Fruit fly (Drosophila melanogaster): Measurements from ENCODE around the gene CG2150.

CG2150 gene

dm6 chr3R:31800663-31801062 lies 36.1 kb upstream of the CG2150 start, which contains the start of gene Ir100a:
TSS of gene Ir100a (plus strand) at chr3R:31800963.
- TF ChIP-seq toe (GFP tag; optimal IDR thresholded peaks at IDR 0.05), result no peak
- no peak for TF ChIP-seq CG7045 (GFP tag; optimal IDR thresholded peaks at IDR 0.05)
- TF ChIP-seq Clk (GFP tag; optimal IDR thresholded peaks at IDR 0.05), result no peak
- TF ChIP-seq Hr96 (GFP tag; optimal IDR thresholded peaks at IDR 0.05), result no peak
- TF ChIP-seq ovo (GFP tag; optimal IDR thresholded peaks at IDR 0.05), result no peak
- TF ChIP-seq CG1620 (GFP tag; optimal IDR thresholded peaks at IDR 0.05), result no peak
- TF ChIP-seq Mnt (GFP tag; optimal IDR thresholded peaks at IDR 0.05), result no peak

DNA sequence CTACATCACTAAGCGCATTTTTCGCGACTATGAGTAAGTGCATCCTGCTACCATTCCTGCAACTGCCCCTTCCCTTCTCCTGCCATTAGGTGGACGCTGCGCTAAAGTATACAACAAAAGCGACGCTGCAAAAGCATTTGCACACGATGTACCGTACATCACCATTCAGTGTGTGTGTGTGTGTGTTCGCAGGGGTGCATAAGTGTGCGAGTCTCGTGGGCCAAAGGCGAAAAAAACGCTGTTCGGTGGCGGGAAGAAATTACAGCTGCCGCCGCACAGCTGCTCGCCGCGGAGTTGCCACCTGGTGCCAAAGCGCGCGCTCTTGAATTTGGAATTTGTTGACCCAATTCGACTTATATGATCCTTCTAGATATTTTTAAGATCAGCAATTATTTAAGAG lies 29.9 kb upstream of the CG2150 start:
- no peak for TF ChIP-seq toe (GFP tag; optimal IDR thresholded peaks at IDR 0.05)
- TF ChIP-seq CG12768 (GFP tag; optimal IDR thresholded peaks at IDR 0.05), result no peak
- TF ChIP-seq ovo (GFP tag; optimal IDR thresholded peaks at IDR 0.05), result peak; percentile 12
- peak; percentile 66 for TF ChIP-seq bab1 (GFP tag; optimal IDR thresholded peaks at IDR 0.05)
- TF ChIP-seq Mnt (GFP tag; optimal IDR thresholded peaks at IDR 0.05), result peak; percentile 94
- peak; percentile 43 for TF ChIP-seq cic (GFP tag; optimal IDR thresholded peaks at IDR 0.05)

dm6 chr3R:31793664-31794417 lies 29.3 kb upstream of the CG2150 start, which contains the start of the genes Mccc1 and Acf:
TSS of gene Mccc1 (minus strand) at chr3R:31793907.
TSS of gene Acf (plus strand) at chr3R:31793981.
- TF ChIP-seq Crg-1 (GFP tag; optimal IDR thresholded peaks at IDR 0.05) (peak; percentile 69), tj (GFP tag; optimal IDR thresholded peaks at IDR 0.05) (peak; percentile 35), Clk (GFP tag; optimal IDR thresholded peaks at IDR 0.05) (no peak), CG14711 (tag; optimal IDR thresholded peaks at IDR 0.05) (peak; percentile 73), Mnt (GFP tag; optimal IDR thresholded peaks at IDR 0.05) (peak; percentile 76), bab1 (GFP tag; optimal IDR thresholded peaks at IDR 0.05) (peak; percentile 59), CG5204 (GFP tag; optimal IDR thresholded peaks at IDR 0.05) (peak; percentile 33), CG1620 (GFP tag; optimal IDR thresholded peaks at IDR 0.05) (peak; percentile 32), pad (GFP tag; optimal IDR thresholded peaks at IDR 0.05) (no peak), CG11617 (GFP tag; optimal IDR thresholded peaks at IDR 0.05) (peak; percentile 25), CG7101 (tag; optimal IDR thresholded peaks at IDR 0.05) (peak; percentile 34), ovo (GFP tag; optimal IDR thresholded peaks at IDR 0.05) (peak; percentile 89), cic (GFP tag; optimal IDR thresholded peaks at IDR 0.05) (no peak)

DNA sequence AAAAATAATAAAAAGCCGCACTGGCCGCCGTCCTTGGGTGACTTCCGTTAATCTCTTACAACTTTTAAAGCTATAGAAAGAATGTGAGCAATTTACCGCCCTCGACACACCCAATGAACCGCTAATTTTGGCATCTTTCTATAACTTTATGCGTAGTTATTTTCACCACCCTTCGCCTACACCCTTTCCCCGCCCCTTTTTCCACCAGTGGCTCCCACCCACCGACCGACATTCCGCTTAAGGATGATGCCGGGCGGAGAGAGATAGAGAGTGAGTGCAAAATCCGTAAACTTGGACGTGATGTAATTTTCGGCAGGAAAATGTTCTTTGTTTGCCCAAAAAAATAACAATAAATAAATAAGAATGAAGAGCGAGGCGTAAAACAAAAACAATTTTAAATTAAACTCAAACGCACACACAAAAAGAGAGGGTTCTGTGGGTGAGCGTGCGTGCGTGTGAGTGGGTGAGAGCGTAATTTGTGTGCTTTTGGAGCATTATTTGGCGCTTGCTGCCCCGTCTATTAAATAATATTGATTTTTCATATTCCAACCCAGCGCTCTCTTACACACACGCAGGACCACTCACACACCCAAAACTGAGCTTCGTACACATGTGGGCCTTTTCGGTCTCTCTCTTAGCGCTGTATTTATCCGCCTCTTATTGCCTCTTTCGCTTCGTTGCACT lies 13.1 kb upstream of the CG2150 start:
- no peak for TF ChIP-seq CG5204 (GFP tag; optimal IDR thresholded peaks at IDR 0.05)
- TF ChIP-seq CG11617 (GFP tag; optimal IDR thresholded peaks at IDR 0.05), result no peak
- peak; percentile 8 for TF ChIP-seq kay (GFP tag; ENCODE audit: borderline replicate concordance)
- TF ChIP-seq Crg-1 (GFP tag; optimal IDR thresholded peaks at IDR 0.05), result no peak
- TF ChIP-seq CG12768 (GFP tag; optimal IDR thresholded peaks at IDR 0.05), result no peak
- TF ChIP-seq CG7045 (GFP tag; optimal IDR thresholded peaks at IDR 0.05), result no peak
- TF ChIP-seq pad (GFP tag; optimal IDR thresholded peaks at IDR 0.05), result no peak
- TF ChIP-seq cic (GFP tag; optimal IDR thresholded peaks at IDR 0.05), result peak; percentile 39
- no peak for TF ChIP-seq Hr96 (GFP tag; optimal IDR thresholded peaks at IDR 0.05)
- no peak for TF ChIP-seq CG14711 (tag; optimal IDR thresholded peaks at IDR 0.05)
- no peak for TF ChIP-seq ovo (GFP tag; optimal IDR thresholded peaks at IDR 0.05)
- TF ChIP-seq CG1620 (GFP tag; optimal IDR thresholded peaks at IDR 0.05), result no peak
- no peak for TF ChIP-seq Clk (GFP tag; optimal IDR thresholded peaks at IDR 0.05)
- peak; percentile 53 for TF ChIP-seq Mnt (GFP tag; optimal IDR thresholded peaks at IDR 0.05)
- TF ChIP-seq tj (GFP tag; optimal IDR thresholded peaks at IDR 0.05), result no peak
- no peak for TF ChIP-seq CG33017 (tag; optimal IDR thresholded peaks at IDR 0.05)
- TF ChIP-seq cnc (optimal IDR thresholded peaks at IDR 0.05), result no peak
- no peak for TF ChIP-seq CG7101 (tag; optimal IDR thresholded peaks at IDR 0.05)
- TF ChIP-seq toe (GFP tag; optimal IDR thresholded peaks at IDR 0.05), result no peak
- no peak for TF ChIP-seq bab1 (GFP tag; optimal IDR thresholded peaks at IDR 0.05)

- TF ChIP-seq pad (GFP tag; optimal IDR thresholded peaks at IDR 0.05), result peak; percentile 50
- peak; percentile 54 for TF ChIP-seq Clk (GFP tag; optimal IDR thresholded peaks at IDR 0.05)
- no peak for TF ChIP-seq toe (GFP tag; optimal IDR thresholded peaks at IDR 0.05)
- TF ChIP-seq CG11617 (GFP tag; optimal IDR thresholded peaks at IDR 0.05), result peak; percentile 83
- TF ChIP-seq Crg-1 (GFP tag; optimal IDR thresholded peaks at IDR 0.05), result peak; percentile 66
- peak; percentile 77 for TF ChIP-seq bab1 (GFP tag; optimal IDR thresholded peaks at IDR 0.05)
- peak; percentile 72 for TF ChIP-seq CG1620 (GFP tag; optimal IDR thresholded peaks at IDR 0.05)
- peak; percentile 29 for TF ChIP-seq cic (GFP tag; optimal IDR thresholded peaks at IDR 0.05)
- TF ChIP-seq kay (GFP tag; ENCODE audit: borderline replicate concordance), result no peak
- peak; percentile 64 for TF ChIP-seq CG12768 (GFP tag; optimal IDR thresholded peaks at IDR 0.05)
- TF ChIP-seq CG33017 (tag; optimal IDR thresholded peaks at IDR 0.05), result peak; percentile 76
- peak; percentile 60 for TF ChIP-seq Mnt (GFP tag; optimal IDR thresholded peaks at IDR 0.05)
- no peak for TF ChIP-seq cnc (optimal IDR thresholded peaks at IDR 0.05)
- peak; percentile 48 for TF ChIP-seq ovo (GFP tag; optimal IDR thresholded peaks at IDR 0.05)
- peak; percentile 99 for TF ChIP-seq CG14711 (tag; optimal IDR thresholded peaks at IDR 0.05)
- no peak for TF ChIP-seq CG5204 (GFP tag; optimal IDR thresholded peaks at IDR 0.05)
- TF ChIP-seq CG7101 (tag; optimal IDR thresholded peaks at IDR 0.05), result peak; percentile 83
- peak; percentile 76 for TF ChIP-seq CG7045 (GFP tag; optimal IDR thresholded peaks at IDR 0.05)
- peak; percentile 47 for TF ChIP-seq tj (GFP tag; optimal IDR thresholded peaks at IDR 0.05)
- TF ChIP-seq Hr96 (GFP tag; optimal IDR thresholded peaks at IDR 0.05), result no peak
Measured at dm6 chr3R:31776583-31777362, 12.2 kb upstream of the CG2150 start, which contains the start of the genes CG2126 and faf. TSS of gene CG2126 (minus strand) at chr3R:31776652. TSS of gene faf (plus strand) at chr3R:31777020.

Data from whole organism, adult.